Worm (Caenorhabditis elegans): Measurements from ENCODE around the gene ufd-3.

DNA sequence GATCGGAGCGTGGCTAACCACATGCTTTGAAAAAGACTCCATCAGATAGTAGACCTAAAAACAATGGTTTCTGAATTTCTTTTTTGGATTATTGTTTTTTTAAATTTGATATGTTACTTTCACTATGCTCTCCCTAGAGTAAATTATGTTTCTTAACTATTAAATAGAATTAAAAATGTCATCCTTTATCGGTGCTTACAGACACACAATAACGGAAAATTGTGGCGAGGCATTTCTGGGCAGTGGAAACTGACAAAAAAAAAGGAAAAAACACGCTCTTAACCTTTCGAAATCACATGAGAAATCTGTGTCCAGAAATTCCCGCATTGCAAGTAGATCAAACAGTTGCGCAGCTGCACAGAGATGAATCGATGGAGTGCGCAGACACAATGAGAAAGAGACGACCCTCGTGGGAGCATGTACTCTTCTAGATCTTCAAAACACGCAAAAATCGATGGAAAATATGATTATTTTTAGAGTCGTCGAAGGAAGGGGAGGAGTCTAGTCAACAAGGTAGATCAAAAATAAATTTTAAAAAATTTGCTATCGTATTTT is 39.6 kb downstream of the ufd-3 start, which contains the start of gene ZK892.6:
- TF ChIP-seq flt-1 (GFP tag; IDR thresholded peaks at IDR 0.05) (no peak), ama-1 (optimal IDR thresholded peaks at IDR 0.05) (no peak), ets-7 (tag; optimal IDR thresholded peaks at IDR 0.05) (no peak), hnd-1 (tag; optimal IDR thresholded peaks at IDR 0.05) (no peak), F13C5.2 (tag; optimal IDR thresholded peaks at IDR 0.05) (no peak), ceh-13 (GFP tag; optimal IDR thresholded peaks at IDR 0.05) (no peak), hmbx-1 (tag; optimal IDR thresholded peaks at IDR 0.05) (no peak), aly-1 (tag; optimal IDR thresholded peaks at IDR 0.05) (no peak), tra-4 (tag; optimal IDR thresholded peaks at IDR 0.05) (no peak), pes-1 (GFP tag; IDR thresholded peaks at IDR 0.05) (no peak), hmg-4 (GFP tag; optimal IDR thresholded peaks at IDR 0.05) (no peak), tbx-37 (GFP tag; conservative IDR thresholded peaks at IDR 0.05) (no peak), B0310.2 (tag; optimal IDR thresholded peaks at IDR 0.05) (no peak), sea-1 (GFP tag; conservative IDR thresholded peaks at IDR 0.05) (no peak)

Data from whole organism, early embryonic.